Worm (Caenorhabditis elegans) whole organism, L2 larva: Measurements from ENCODE around the gene K07H8.8.

Source experiments
- ceh-16 ChIP-seq: fragments of 150-350 bp; optimal IDR thresholded peaks from 2 replicates; lab custom pipeline; 2014; ENCODE audit warnings: missing biosample characterization, missing genetic modification characterization
- gmeb-1 ChIP-seq: fragments of 150-350 bp; optimal IDR thresholded peaks from 2 replicates; lab custom pipeline; 2014; ENCODE audit warnings: missing biosample characterization, missing genetic modification characterization
- lin-13 ChIP-seq: fragments of 150-350 bp; optimal IDR thresholded peaks from 2 replicates; lab custom pipeline; 2014; ENCODE audit warnings: missing biosample characterization, missing genetic modification reagents, missing genetic modification characterization
- lin-39 ChIP-seq: fragments of 150-350 bp; optimal IDR thresholded peaks from 2 replicates; lab custom pipeline; 2014; ENCODE audit warnings: missing biosample characterization, missing genetic modification reagents, missing genetic modification characterization
- lsy-2 ChIP-seq, 2 experiments: fragments of 150-350 bp in 1 of 2; sonication (generic microtip) in 1 of 2; optimal IDR thresholded peaks; 2 replicates each; lab custom pipeline; 2014 to 2017; ENCODE audit warnings: missing biosample characterization in 2 of 2, missing genetic modification characterization in 2 of 2
- mab-5 ChIP-seq: fragments of 150-350 bp; optimal IDR thresholded peaks from 2 replicates; lab custom pipeline; 2014; ENCODE audit warnings: missing biosample characterization, missing genetic modification characterization
- mbf-1 ChIP-seq: sonication (generic microtip); optimal IDR thresholded peaks from 2 replicates; lab custom pipeline; 2017; ENCODE audit warnings: missing biosample characterization, missing genetic modification characterization
- nhr-11 ChIP-seq: fragments of 150-350 bp; optimal IDR thresholded peaks from 2 replicates; lab custom pipeline; 2014; ENCODE audit warnings: missing biosample characterization, missing genetic modification characterization
- nhr-12 ChIP-seq: fragments of 150-350 bp; optimal IDR thresholded peaks from 2 replicates; lab custom pipeline; 2014; ENCODE audit warnings: missing biosample characterization, missing genetic modification characterization
- nhr-129 ChIP-seq: fragments of 150-350 bp; optimal IDR thresholded peaks from 2 replicates; lab custom pipeline; 2014; ENCODE audit warnings: missing biosample characterization, missing genetic modification characterization
- nhr-6 ChIP-seq: fragments of 150-350 bp; optimal IDR thresholded peaks from 2 replicates; lab custom pipeline; 2014; ENCODE audit warnings: missing biosample characterization, missing genetic modification characterization
- unc-62 ChIP-seq: fragments of 150-350 bp; optimal IDR thresholded peaks from 2 replicates; lab custom pipeline; 2014; ENCODE audit warnings: missing biosample characterization, missing genetic modification reagents, missing genetic modification characterization
- zag-1 ChIP-seq: fragments of 150-350 bp; optimal IDR thresholded peaks from 2 replicates; lab custom pipeline; 2014; ENCODE audit warnings: missing biosample characterization, missing genetic modification characterization

DNA sequence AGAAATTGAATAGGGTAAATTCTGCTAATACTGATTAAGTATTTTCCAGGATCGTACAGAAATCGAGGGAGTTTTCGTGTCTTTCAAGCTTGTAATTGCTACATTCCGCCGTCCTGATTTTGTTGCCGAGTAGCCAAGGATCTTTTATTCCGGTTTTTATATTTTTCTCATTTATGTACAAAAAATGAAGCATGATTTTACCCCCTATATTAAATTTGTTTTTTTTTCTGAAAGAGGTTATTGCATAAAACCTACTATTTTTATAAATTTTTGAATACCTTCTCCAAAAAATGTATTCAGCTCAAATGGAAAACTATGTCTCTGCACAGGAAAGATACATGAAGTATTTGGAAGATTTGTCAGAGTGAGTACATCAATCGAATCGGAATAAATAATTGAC lies 31.4 kb upstream of the K07H8.8 start, which contains the start of gene F35H10.6:
- TF ChIP-seq nhr-6 (tag; lab: Kevin White, UChicago): no peak
- TF ChIP-seq nhr-12 (tag; lab: Kevin White, UChicago): no peak
- no peak for TF ChIP-seq ceh-16 (tag; lab: Kevin White, UChicago)
- no peak for TF ChIP-seq lin-13 (GFP tag; lab: Kevin White, UChicago)
- TF ChIP-seq nhr-11 (tag; lab: Kevin White, UChicago): no peak
- no peak for TF ChIP-seq mab-5 (tag; lab: Kevin White, UChicago)
- TF ChIP-seq gmeb-1 (tag; lab: Kevin White, UChicago): no peak
- TF ChIP-seq nhr-129: no peak
- TF ChIP-seq unc-62: no peak
- TF ChIP-seq lin-39 (tag; lab: Kevin White, UChicago): no peak
- TF ChIP-seq zag-1 (tag; lab: Kevin White, UChicago): no peak
- TF ChIP-seq lsy-2 (tag; optimal IDR thresholded peaks at IDR 0.05; lab: Kevin White, UChicago): no peak
- TF ChIP-seq mbf-1: no peak
